Worm (Caenorhabditis elegans) whole organism, young adult: ENCODE measurements around the gene oma-2.

Source experiments
- B0035.1 ChIP-seq: sonication (generic microtip); optimal IDR thresholded peaks from 2 replicates; lab custom pipeline; 2016; ENCODE audit warnings: missing genetic modification characterization, mild to moderate bottlenecking, missing compliant biosample characterization, missing genotype, missing genetic modification reagents
- C06A6.2 ChIP-seq: fragments of 200-800 bp; sonication (Bioruptor generic); conservative IDR thresholded peaks from 2 replicates; pipeline ENCODE4 v1.3.6; 2022; ENCODE audit warnings: missing genetic modification characterization, missing compliant biosample characterization
- F23B12.7 ChIP-seq: sonication (generic microtip); optimal IDR thresholded peaks from 2 replicates; lab custom pipeline; 2017; ENCODE audit warnings: missing genetic modification characterization, mild to moderate bottlenecking, missing compliant biosample characterization, antibody characterized with exemption, moderate library complexity; ENCODE audit not compliant: insufficient read depth
- F37B4.10 ChIP-seq: fragments of 200-800 bp; sonication (Bioruptor generic); IDR thresholded peaks from 2 replicates; pipeline ENCODE4 v1.3.6; 2022; ENCODE audit warnings: missing genetic modification characterization, missing compliant biosample characterization
- F57A8.1 ChIP-seq: fragments of 200-800 bp; sonication (Bioruptor generic); optimal IDR thresholded peaks from 2 replicates; lab custom pipeline; 2018; ENCODE audit warnings: mild to moderate bottlenecking, missing genetic modification characterization, moderate library complexity, missing compliant biosample characterization
- F57C9.4 ChIP-seq: sonication (generic microtip); optimal IDR thresholded peaks from 2 replicates; lab custom pipeline; 2017; ENCODE audit warnings: mild to moderate bottlenecking, missing genetic modification characterization, missing compliant biosample characterization
- T26A5.8 ChIP-seq: sonication (generic microtip); optimal IDR thresholded peaks from 2 replicates; lab custom pipeline; 2016; ENCODE audit warnings: missing genetic modification characterization, missing compliant biosample characterization
- Y53F4B.3 ChIP-seq: fragments of 200-800 bp; sonication (Bioruptor generic); IDR thresholded peaks from 2 replicates; pipeline ENCODE4 v1.3.6; 2022; ENCODE audit warnings: missing genetic modification reagents, missing genetic modification characterization, missing compliant biosample characterization
- Y53G8AR.9 ChIP-seq: fragments of 200-800 bp; sonication (Bioruptor generic); conservative IDR thresholded peaks from 2 replicates; pipeline ENCODE4 v1.3.6; 2022; ENCODE audit warnings: missing genetic modification reagents, missing genetic modification characterization, missing compliant biosample characterization
- Y95B8A.8 ChIP-seq: fragments of 200-800 bp; sonication (Bioruptor generic); IDR thresholded peaks from 2 replicates; pipeline ENCODE4 v1.3.6; 2022; ENCODE audit warnings: missing genetic modification reagents, missing genetic modification characterization, missing compliant biosample characterization
- ama-1 ChIP-seq, 3 experiments: fragments of 150-350 bp in 1 of 3; sonication (generic microtip) in 2 of 3; optimal IDR thresholded peaks; 2 replicates each; lab custom pipeline; 2014 to 2018; ENCODE audit warnings: missing biosample characterization in 2 of 3, missing genetic modification characterization in 2 of 3, missing genetic modification reagents in 2 of 3
- attf-5 ChIP-seq: fragments of 200-800 bp; sonication (Bioruptor generic); optimal IDR thresholded peaks from 2 replicates; lab custom pipeline; 2018; ENCODE audit warnings: mild to moderate bottlenecking, missing genetic modification characterization, missing compliant biosample characterization
- attf-6 ChIP-seq: fragments of 200-800 bp; sonication (Bioruptor generic); IDR thresholded peaks from 2 replicates; pipeline ENCODE4 v1.3.6; 2022; ENCODE audit warnings: missing genetic modification reagents, missing genetic modification characterization, missing compliant biosample characterization
- bed-1 ChIP-seq: fragments of 200-800 bp; sonication (Bioruptor generic); IDR thresholded peaks from 2 replicates; pipeline ENCODE4 v1.3.6; 2022; ENCODE audit warnings: missing genetic modification reagents, missing genetic modification characterization, missing compliant biosample characterization
- ceh-58 ChIP-seq: fragments of 200-800 bp; sonication (Bioruptor generic); IDR thresholded peaks from 2 replicates; pipeline ENCODE4 v1.3.6; 2022; ENCODE audit warnings: missing genetic modification characterization, missing compliant biosample characterization
- ceh-79 ChIP-seq: sonication (generic microtip); optimal IDR thresholded peaks from 2 replicates; lab custom pipeline; 2017; ENCODE audit warnings: mild to moderate bottlenecking, missing genetic modification characterization, missing compliant biosample characterization
- dox-1 ChIP-seq: fragments of 200-800 bp; sonication (Bioruptor generic); IDR thresholded peaks from 2 replicates; pipeline ENCODE4 v1.3.6; 2022; ENCODE audit warnings: missing genetic modification reagents, missing genetic modification characterization, missing compliant biosample characterization
- egl-18 ChIP-seq: fragments of 200-800 bp; sonication (Bioruptor generic); IDR thresholded peaks from 2 replicates; pipeline ENCODE4 v1.3.6; 2022; ENCODE audit warnings: missing genetic modification reagents, missing genetic modification characterization, missing compliant biosample characterization
- egl-44 ChIP-seq: fragments of 200-800 bp; sonication (Bioruptor generic); IDR thresholded peaks from 2 replicates; pipeline ENCODE4 v1.3.6; 2022; ENCODE audit warnings: missing genetic modification reagents, missing genetic modification characterization, missing compliant biosample characterization
- fkh-3 ChIP-seq: sonication (generic microtip); optimal IDR thresholded peaks from 2 replicates; lab custom pipeline; 2016; ENCODE audit warnings: mild to moderate bottlenecking, missing genetic modification characterization, missing compliant biosample characterization
- gei-17 ChIP-seq: fragments of 200-800 bp; sonication (Bioruptor generic); optimal IDR thresholded peaks from 2 replicates; lab custom pipeline; 2018; ENCODE audit warnings: mild to moderate bottlenecking, missing genetic modification characterization, missing compliant biosample characterization
- him-1 ChIP-seq: sonication (generic microtip); optimal IDR thresholded peaks from 2 replicates; lab custom pipeline; 2016; ENCODE audit warnings: missing genotype, missing genetic modification reagents, missing genetic modification characterization, missing compliant biosample characterization
- hlh-12 ChIP-seq: sonication (generic microtip); optimal IDR thresholded peaks from 2 replicates; lab custom pipeline; 2016; ENCODE audit warnings: missing genetic modification characterization, missing compliant biosample characterization
- hmg-1.2 ChIP-seq: fragments of 200-800 bp; sonication (Bioruptor generic); IDR thresholded peaks from 2 replicates; pipeline ENCODE4 v1.3.6; 2022; ENCODE audit warnings: missing genetic modification reagents, missing genetic modification characterization, missing compliant biosample characterization
- hmg-20 ChIP-seq: fragments of 200-800 bp; sonication (Bioruptor generic); IDR thresholded peaks from 2 replicates; pipeline ENCODE4 v1.3.6; 2022; ENCODE audit warnings: missing genetic modification reagents, missing genetic modification characterization, missing compliant biosample characterization
- hrde-1 ChIP-seq: sonication (generic microtip); optimal IDR thresholded peaks from 2 replicates; lab custom pipeline; 2016; ENCODE audit warnings: missing genetic modification characterization, mild to moderate bottlenecking, missing compliant biosample characterization, moderate library complexity, missing genotype, missing genetic modification reagents, borderline replicate concordance
- lin-26 ChIP-seq: fragments of 200-800 bp; sonication (Bioruptor generic); IDR thresholded peaks from 2 replicates; pipeline ENCODE4 v1.3.6; 2022; ENCODE audit warnings: missing genetic modification reagents, missing genetic modification characterization, missing compliant biosample characterization
- lin-40 ChIP-seq: sonication (generic microtip); optimal IDR thresholded peaks from 2 replicates; lab custom pipeline; 2016; ENCODE audit warnings: missing genetic modification characterization, mild to moderate bottlenecking, missing compliant biosample characterization, missing genotype, missing genetic modification reagents
- lin-54 ChIP-seq: fragments of 200-800 bp; sonication (Bioruptor generic); optimal IDR thresholded peaks from 2 replicates; lab custom pipeline; 2018; ENCODE audit warnings: mild to moderate bottlenecking, missing genetic modification characterization, missing compliant biosample characterization
- lsl-1 ChIP-seq: fragments of 200-800 bp; sonication (Bioruptor generic); optimal IDR thresholded peaks from 2 replicates; lab custom pipeline; 2018; ENCODE audit warnings: mild to moderate bottlenecking, missing genetic modification characterization, moderate library complexity, missing compliant biosample characterization
- madf-6 ChIP-seq: fragments of 200-800 bp; sonication (Bioruptor generic); IDR thresholded peaks from 2 replicates; pipeline ENCODE4 v1.3.6; 2022; ENCODE audit warnings: missing genetic modification reagents, missing genetic modification characterization, missing compliant biosample characterization
- mxl-1 ChIP-seq: sonication (generic microtip); optimal IDR thresholded peaks from 2 replicates; lab custom pipeline; 2016; ENCODE audit warnings: missing genetic modification characterization, missing compliant biosample characterization
- nhr-120 ChIP-seq: fragments of 200-800 bp; sonication (Bioruptor generic); IDR thresholded peaks from 2 replicates; pipeline ENCODE4 v1.3.6; 2022; ENCODE audit warnings: missing genetic modification characterization, missing compliant biosample characterization
- nhr-27 ChIP-seq: fragments of 200-800 bp; sonication (Bioruptor generic); optimal IDR thresholded peaks from 2 replicates; lab custom pipeline; 2018; ENCODE audit warnings: mild to moderate bottlenecking, missing genetic modification characterization, moderate library complexity, missing compliant biosample characterization
- pbrm-1 ChIP-seq: fragments of 200-800 bp; sonication (Bioruptor generic); IDR thresholded peaks from 2 replicates; pipeline ENCODE4 v1.3.6; 2022; ENCODE audit warnings: missing genetic modification reagents, missing genetic modification characterization, missing compliant biosample characterization
- pha-4 ChIP-seq: fragments of 150-350 bp; sonication (generic microtip); optimal IDR thresholded peaks from 2 replicates; lab custom pipeline; 2014; ENCODE audit warnings: missing biosample characterization, missing genetic modification reagents, missing genetic modification characterization
- rcor-1 ChIP-seq: fragments of 200-800 bp; sonication (Bioruptor generic); IDR thresholded peaks from 2 replicates; pipeline ENCODE4 v1.3.6; 2022; ENCODE audit warnings: missing genetic modification reagents, missing genetic modification characterization, missing compliant biosample characterization
- rec-8 ChIP-seq, 2 experiments: sonication (generic microtip); optimal IDR thresholded peaks; 2 replicates each; lab custom pipeline; 2016; ENCODE audit warnings: mild to moderate bottlenecking in 2 of 2, missing genetic modification characterization in 2 of 2, missing genetic modification reagents in 2 of 2, missing genotype in 2 of 2, missing biosample characterization in 1 of 2, missing compliant biosample characterization in 1 of 2, moderate library complexity in 1 of 2
- repo-1 ChIP-seq: sonication (generic microtip); optimal IDR thresholded peaks from 2 replicates; lab custom pipeline; 2017; ENCODE audit warnings: mild to moderate bottlenecking, missing genetic modification characterization, missing compliant biosample characterization
- rpc-1 ChIP-seq, 2 experiments: fragments of 150-350 bp in 1 of 2; sonication (generic microtip) in 1 of 2; optimal IDR thresholded peaks; 2 replicates each; lab custom pipeline; 2014 to 2018; ENCODE audit warnings: missing biosample characterization in 1 of 2, missing genetic modification characterization in 1 of 2, missing genetic modification reagents in 1 of 2, missing genotype in 1 of 2
- sdz-38 ChIP-seq: sonication (generic microtip); optimal IDR thresholded peaks from 2 replicates; lab custom pipeline; 2016; ENCODE audit warnings: missing genotype, missing genetic modification characterization, missing compliant biosample characterization
- tbx-9 ChIP-seq: sonication (generic microtip); optimal IDR thresholded peaks from 2 replicates; lab custom pipeline; 2016; ENCODE audit warnings: borderline replicate concordance, missing genetic modification characterization, inconsistent platforms, missing compliant biosample characterization
- unc-62 ChIP-seq: fragments of 150-350 bp; optimal IDR thresholded peaks from 2 replicates; lab custom pipeline; 2014; ENCODE audit warnings: missing biosample characterization, missing genetic modification reagents, missing genetic modification characterization
- xnd-1 ChIP-seq: sonication (generic microtip); optimal IDR thresholded peaks from 2 replicates; lab custom pipeline; 2016; ENCODE audit warnings: missing genotype, missing genetic modification reagents, missing genetic modification characterization, missing compliant biosample characterization
- ztf-25 ChIP-seq: fragments of 200-800 bp; sonication (Bioruptor generic); IDR thresholded peaks from 2 replicates; pipeline ENCODE4 v1.3.6; 2022; ENCODE audit warnings: missing genetic modification reagents, missing genetic modification characterization, missing compliant biosample characterization
- ztf-28 ChIP-seq: fragments of 200-800 bp; sonication (Bioruptor generic); IDR thresholded peaks from 2 replicates; pipeline ENCODE4 v1.3.6; 2022; ENCODE audit warnings: missing genetic modification reagents, missing genetic modification characterization, missing compliant biosample characterization

oma-2 gene

DNA sequence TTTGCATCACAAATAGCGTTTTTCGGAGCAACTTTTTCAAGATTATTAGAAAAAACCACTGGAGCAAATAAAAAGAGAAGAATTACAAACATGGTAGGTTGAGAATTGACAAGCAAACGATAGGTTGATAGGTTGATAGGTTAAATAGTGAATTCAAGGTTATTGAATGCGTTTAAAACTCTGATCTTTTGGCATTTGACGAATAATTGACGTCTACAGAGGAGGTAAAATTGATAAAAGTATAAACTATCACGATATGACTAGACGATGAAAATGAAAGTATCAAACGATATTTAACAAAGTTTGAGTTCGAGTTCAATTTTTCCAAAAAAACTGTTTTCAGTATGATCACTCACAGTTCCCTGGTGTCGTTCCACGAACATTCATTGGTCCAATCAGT lies 6.7 kb downstream of the oma-2 start, which contains the start of gene ZC513.14:
ZC513.14 (minus strand) TSS at position 101 of the 400 bp plus-strand sequence.
- TF ChIP-seq ztf-28 (GFP tag; lab: Robert Waterston, UW) (no peak), hrde-1 (tag; lab: Kevin White, UChicago) (no peak), tbx-9 (tag; lab: Kevin White, UChicago) (no peak), repo-1 (no peak), ceh-79 (tag; lab: Kevin White, UChicago) (no peak)

DNA sequence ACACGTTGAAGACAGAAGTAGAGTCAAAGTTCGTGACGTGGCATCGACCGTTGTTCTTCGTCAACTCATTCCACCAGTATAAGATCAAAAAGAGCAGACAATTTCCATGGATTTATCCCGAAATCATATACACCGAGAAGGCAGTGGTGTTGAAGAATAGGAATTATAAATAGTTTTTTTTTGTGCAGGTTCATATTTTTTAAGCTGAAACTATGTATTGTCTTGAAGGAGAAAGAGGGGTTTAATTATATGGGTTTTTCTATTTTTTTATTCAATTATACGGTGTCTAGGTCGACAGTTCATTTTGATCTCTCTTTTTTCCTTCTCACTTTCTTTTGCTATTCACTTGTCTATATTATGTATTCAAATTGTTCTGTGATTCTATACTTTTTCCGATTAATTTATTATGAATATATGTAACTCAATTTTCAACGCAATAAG lies 9.9 kb downstream of the oma-2 start:
- no peak; the same call in 1 of the 2 replicates for TF ChIP-seq madf-6 (GFP tag; lab: Robert Waterston, UW)
- TF ChIP-seq F57C9.4 (tag; lab: Kevin White, UChicago) = no peak
- no peak for TF ChIP-seq hmg-20 (GFP tag; lab: Robert Waterston, UW)
- TF ChIP-seq rec-8 (tag; optimal IDR thresholded peaks at IDR 0.05; lab: Kevin White, UChicago) = no peak
- no peak for TF ChIP-seq lin-26 (GFP tag; lab: Robert Waterston, UW)
- peak; percentile 42 for TF ChIP-seq B0035.1 (tag; lab: Kevin White, UChicago)
- TF ChIP-seq T26A5.8 (tag; lab: Kevin White, UChicago) = no peak
- TF ChIP-seq attf-5 (GFP tag; lab: Kevin White, UChicago) = no peak
- no peak for TF ChIP-seq fkh-3
- TF ChIP-seq hmg-1.2 (GFP tag; lab: Robert Waterston, UW) = 0 out of 2 replicates have a peak, but pooled peaks have one; percentile 15
- TF ChIP-seq sdz-38 = no peak
- TF ChIP-seq F23B12.7 = no peak
- TF ChIP-seq gei-17 (GFP tag; lab: Kevin White, UChicago) = peak; percentile 28
- TF ChIP-seq Y95B8A.8 (GFP tag; lab: Robert Waterston, UW) = 0 out of 2 replicates have a peak, but pooled peaks have one; percentile 5
- TF ChIP-seq rpc-1 (optimal IDR thresholded peaks at IDR 0.05; lab: Kevin White, UChicago) = no peak
- TF ChIP-seq rpc-1 (tag; optimal IDR thresholded peaks at IDR 0.05; lab: Kevin White, UChicago) = no peak
- no peak for TF ChIP-seq lin-54 (GFP tag; lab: Kevin White, UChicago)
- TF ChIP-seq egl-44 (GFP tag; lab: Robert Waterston, UW) = no peak
- no peak for TF ChIP-seq ceh-58 (GFP tag; lab: Robert Waterston, UW)
- TF ChIP-seq F37B4.10 (GFP tag; lab: Robert Waterston, UW) = no peak
- TF ChIP-seq ama-1 (optimal IDR thresholded peaks at IDR 0.05; lab: Kevin White, UChicago) = peak; percentile 14
- TF ChIP-seq ama-1 (GFP tag; optimal IDR thresholded peaks at IDR 0.05; lab: Kevin White, UChicago) = no peak
- no peak for TF ChIP-seq pbrm-1
- no peak for TF ChIP-seq ztf-25
- no peak for TF ChIP-seq F57A8.1 (GFP tag; lab: Kevin White, UChicago)
- TF ChIP-seq hlh-12 = no peak
- TF ChIP-seq dox-1 (GFP tag; lab: Robert Waterston, UW) = 0 out of 2 replicates have a peak, but pooled peaks have one; percentile 5
- no peak for TF ChIP-seq pha-4
- TF ChIP-seq egl-18 (GFP tag; lab: Robert Waterston, UW) = no peak
- TF ChIP-seq bed-1 = no peak
- TF ChIP-seq Y53F4B.3 (GFP tag; lab: Robert Waterston, UW) = no peak
- no peak; the same call in 1 of the 2 replicates for TF ChIP-seq C06A6.2 (GFP tag; lab: Robert Waterston, UW)
- no peak for TF ChIP-seq nhr-27 (tag; lab: Kevin White, UChicago)
- 0 out of 2 replicates have a peak, but pooled peaks have one; percentile 33 for TF ChIP-seq Y53G8AR.9
- no peak for TF ChIP-seq unc-62 (GFP tag; lab: Kevin White, UChicago)
- no peak for TF ChIP-seq rcor-1
- no peak for TF ChIP-seq ceh-79 (tag; lab: Kevin White, UChicago)
- no peak for TF ChIP-seq xnd-1
- TF ChIP-seq lsl-1 (GFP tag; lab: Kevin White, UChicago) = no peak
- no peak for TF ChIP-seq attf-6
- no peak for TF ChIP-seq mxl-1 (tag; lab: Kevin White, UChicago)
- TF ChIP-seq him-1 (tag; lab: Kevin White, UChicago) = no peak
- no peak for TF ChIP-seq nhr-120
- peak; percentile 1 for TF ChIP-seq lin-40 (tag; lab: Kevin White, UChicago)
